Worm (Caenorhabditis elegans) whole organism, mixed stage, embryonic: ENCODE data around the gene T05A8.6.

Experiments used
- M03D4.4 ChIP-seq: sonication (generic microtip); optimal IDR thresholded peaks from 2 replicates; lab custom pipeline; 2017; ENCODE audit warnings: mild to moderate bottlenecking, missing genetic modification characterization, missing compliant biosample characterization
- bed-3 ChIP-seq: fragments of 200-800 bp; sonication (Bioruptor generic); optimal IDR thresholded peaks from 3 replicates; lab custom pipeline; 2018; ENCODE audit warnings: mild to moderate bottlenecking, missing genetic modification characterization, moderate library complexity, missing compliant biosample characterization
- ceh-39 ChIP-seq: fragments of 150-350 bp; optimal IDR thresholded peaks from 2 replicates; lab custom pipeline; 2014; ENCODE audit warnings: missing biosample characterization, missing genetic modification characterization
- ceh-43 ChIP-seq: fragments of 200-800 bp; sonication (Bioruptor generic); optimal IDR thresholded peaks from 2 replicates; lab custom pipeline; 2018; ENCODE audit warnings: mild to moderate bottlenecking, missing genetic modification characterization, moderate library complexity, missing compliant biosample characterization
- ceh-83 ChIP-seq: fragments of 200-800 bp; sonication (Bioruptor generic); optimal IDR thresholded peaks from 2 replicates; lab custom pipeline; 2018; ENCODE audit warnings: mild to moderate bottlenecking, missing genetic modification characterization, missing compliant biosample characterization
- ces-1 ChIP-seq: fragments of 150-350 bp; optimal IDR thresholded peaks from 2 replicates; lab custom pipeline; 2014; ENCODE audit warnings: missing biosample characterization, missing genetic modification reagents, missing genetic modification characterization
- cnd-1 ChIP-seq: fragments of 200-800 bp; sonication (Bioruptor generic); optimal IDR thresholded peaks from 2 replicates; lab custom pipeline; 2018; ENCODE audit warnings: mild to moderate bottlenecking, missing genetic modification characterization, missing compliant biosample characterization
- drap-1 ChIP-seq: fragments of 200-800 bp; sonication (Bioruptor generic); optimal IDR thresholded peaks from 3 replicates; lab custom pipeline; 2018; ENCODE audit warnings: mild to moderate bottlenecking, missing genetic modification characterization, missing compliant biosample characterization
- elt-1 ChIP-seq: sonication (generic microtip); optimal IDR thresholded peaks from 2 replicates; lab custom pipeline; 2017; ENCODE audit warnings: missing genetic modification characterization, mild to moderate bottlenecking, missing compliant biosample characterization, antibody characterized with exemption, moderate library complexity, borderline replicate concordance; ENCODE audit not compliant: insufficient read depth
- elt-3 ChIP-seq: fragments of 150-350 bp; optimal IDR thresholded peaks from 2 replicates; lab custom pipeline; 2014; ENCODE audit warnings: missing biosample characterization, missing genetic modification characterization
- flh-1 ChIP-seq: fragments of 200-800 bp; sonication (Bioruptor generic); optimal IDR thresholded peaks from 2 replicates; lab custom pipeline; 2018; ENCODE audit warnings: mild to moderate bottlenecking, missing genetic modification characterization, moderate library complexity, missing compliant biosample characterization
- ham-2 ChIP-seq: fragments of 200-800 bp; sonication (Bioruptor generic); optimal IDR thresholded peaks from 2 replicates; lab custom pipeline; 2018; ENCODE audit warnings: mild to moderate bottlenecking, missing genetic modification characterization, missing compliant biosample characterization
- hlh-1 ChIP-seq: fragments of 150-350 bp; optimal IDR thresholded peaks from 2 replicates; lab custom pipeline; 2014; ENCODE audit warnings: missing biosample characterization, missing genetic modification reagents, missing genetic modification characterization
- lin-13 ChIP-seq: fragments of 150-350 bp; optimal IDR thresholded peaks from 2 replicates; lab custom pipeline; 2014; ENCODE audit warnings: missing biosample characterization, missing genetic modification characterization
- lsy-2 ChIP-seq: fragments of 150-350 bp; optimal IDR thresholded peaks from 2 replicates; lab custom pipeline; 2014; ENCODE audit warnings: missing biosample characterization, missing genetic modification characterization
- mab-5 ChIP-seq: fragments of 150-350 bp; optimal IDR thresholded peaks from 2 replicates; lab custom pipeline; 2014; ENCODE audit warnings: missing biosample characterization, missing genetic modification characterization
- mep-1 ChIP-seq: fragments of 150-350 bp; optimal IDR thresholded peaks from 2 replicates; lab custom pipeline; 2017; ENCODE audit warnings: missing biosample characterization, missing genetic modification reagents, missing genetic modification characterization, inconsistent platforms
- mls-2 ChIP-seq: sonication (generic microtip); optimal IDR thresholded peaks from 2 replicates; lab custom pipeline; 2016; ENCODE audit warnings: mild to moderate bottlenecking, missing genetic modification characterization, moderate library complexity, missing compliant biosample characterization
- nhr-12 ChIP-seq: fragments of 150-350 bp; optimal IDR thresholded peaks from 2 replicates; lab custom pipeline; 2014; ENCODE audit warnings: missing biosample characterization, missing genetic modification characterization
- nhr-2 ChIP-seq: fragments of 150-350 bp; optimal IDR thresholded peaks from 2 replicates; lab custom pipeline; 2014; ENCODE audit warnings: missing biosample characterization, missing genetic modification characterization
- nhr-28 ChIP-seq: fragments of 150-350 bp; optimal IDR thresholded peaks from 2 replicates; lab custom pipeline; 2014; ENCODE audit warnings: missing biosample characterization, missing genetic modification characterization
- nhr-76 ChIP-seq: sonication (generic microtip); optimal IDR thresholded peaks from 2 replicates; lab custom pipeline; 2017; ENCODE audit warnings: missing biosample characterization, missing genetic modification characterization
- pha-4 ChIP-seq: fragments of 150-350 bp; optimal IDR thresholded peaks from 2 replicates; lab custom pipeline; 2018; ENCODE audit warnings: missing biosample characterization, missing genetic modification reagents, missing genetic modification characterization
- sem-2 ChIP-seq: fragments of 200-800 bp; sonication (Bioruptor generic); optimal IDR thresholded peaks from 2 replicates; lab custom pipeline; 2018; ENCODE audit warnings: mild to moderate bottlenecking, missing genetic modification characterization, missing compliant biosample characterization
- snpc-4 ChIP-seq: fragments of 150-350 bp; optimal IDR thresholded peaks from 2 replicates; lab custom pipeline; 2014; ENCODE audit warnings: missing biosample characterization, missing genetic modification characterization
- sptf-1 ChIP-seq: sonication (generic microtip); optimal IDR thresholded peaks from 2 replicates; lab custom pipeline; 2017; ENCODE audit warnings: mild to moderate bottlenecking, missing genetic modification characterization, moderate library complexity, missing compliant biosample characterization
- tbx-8 ChIP-seq: fragments of 200-800 bp; sonication (Bioruptor generic); optimal IDR thresholded peaks from 2 replicates; lab custom pipeline; 2018; ENCODE audit warnings: mild to moderate bottlenecking, missing genetic modification characterization, moderate library complexity, missing compliant biosample characterization
- unc-120 ChIP-seq: sonication (generic microtip); optimal IDR thresholded peaks from 2 replicates; lab custom pipeline; 2017; ENCODE audit warnings: missing genetic modification characterization, missing compliant biosample characterization; ENCODE audit not compliant: poor library complexity, severe bottlenecking
- unc-39 ChIP-seq: fragments of 150-350 bp; optimal IDR thresholded peaks from 2 replicates; lab custom pipeline; 2014; ENCODE audit warnings: missing biosample characterization, missing genetic modification characterization
- zip-8 ChIP-seq: fragments of 150-350 bp; optimal IDR thresholded peaks from 2 replicates; lab custom pipeline; 2014; ENCODE audit warnings: missing biosample characterization, missing genetic modification characterization
- ztf-11 ChIP-seq: fragments of 150-350 bp; optimal IDR thresholded peaks from 2 replicates; lab custom pipeline; 2014; ENCODE audit warnings: missing biosample characterization, missing genetic modification characterization

Gene T05A8.6

DNA sequence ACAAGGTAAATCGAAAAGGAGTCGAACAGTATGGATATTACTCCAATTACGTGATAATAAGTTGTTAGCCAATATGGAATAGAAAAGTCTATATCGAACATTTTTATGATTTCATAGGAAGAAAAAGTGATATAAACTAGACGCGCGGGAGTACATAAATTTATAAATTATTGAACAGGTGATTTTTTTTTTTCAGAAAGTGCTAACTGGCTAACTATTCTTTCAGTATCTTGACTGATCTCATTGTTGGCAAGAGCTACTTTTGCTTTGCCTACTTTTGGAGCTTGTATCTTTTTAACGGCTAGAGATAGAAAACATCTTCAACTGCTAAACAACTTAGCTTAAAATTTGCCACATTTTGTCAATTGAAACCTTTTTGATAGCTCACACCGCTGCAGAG lies 36.8 kb downstream of the T05A8.6 start, which contains the start of gene sri-60:
Gene sri-60 (minus strand): TSS at position 101 of the 400 bp plus-strand sequence.
- TF ChIP-seq drap-1 (no peak), mls-2 (no peak), bed-3 (GFP tag; lab: Kevin White, UChicago) (no peak), nhr-76 (no peak), snpc-4 (tag; lab: Kevin White, UChicago) (no peak), zip-8 (tag; lab: Kevin White, UChicago) (no peak), unc-120 (tag; lab: Kevin White, UChicago) (no peak), ham-2 (no peak), ceh-39 (no peak), flh-1 (GFP tag; lab: Kevin White, UChicago) (no peak), sptf-1 (tag; lab: Kevin White, UChicago) (no peak), ceh-83 (no peak), lsy-2 (tag; lab: Kevin White, UChicago) (no peak), mep-1 (no peak), sem-2 (no peak), elt-1 (tag; lab: Kevin White, UChicago) (no peak), M03D4.4 (tag; lab: Kevin White, UChicago) (no peak), nhr-2 (tag; lab: Kevin White, UChicago) (no peak)

DNA sequence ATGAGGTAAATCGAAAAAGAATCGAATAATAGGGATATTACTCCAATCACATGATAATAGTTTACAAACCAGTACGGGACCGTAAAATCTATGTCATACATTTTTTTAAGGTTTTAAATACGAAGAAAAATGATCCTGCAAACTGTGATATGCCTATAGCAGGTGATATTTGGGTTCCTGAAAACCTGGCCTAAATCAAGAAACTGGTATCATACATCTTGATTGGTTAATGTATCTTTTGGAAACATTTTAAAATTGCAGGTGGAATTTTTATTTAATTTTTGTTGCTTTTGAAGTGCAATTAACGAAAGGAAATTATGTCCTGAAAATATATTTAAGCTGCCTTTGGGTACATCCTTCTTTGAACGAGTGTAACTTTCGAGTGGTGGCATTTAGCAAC lies 39.3 kb downstream of the T05A8.6 start, which contains the start of gene sri-61:
Gene sri-61 (minus strand): TSS at position 101 of the 400 bp plus-strand sequence.
- TF ChIP-seq nhr-28 (tag; lab: Kevin White, UChicago) (no peak), mep-1 (no peak), lin-13 (no peak), elt-3 (tag; lab: Kevin White, UChicago) (no peak), M03D4.4 (tag; lab: Kevin White, UChicago) (no peak), nhr-76 (no peak), drap-1 (no peak), lsy-2 (tag; lab: Kevin White, UChicago) (no peak), unc-120 (tag; lab: Kevin White, UChicago) (no peak), sem-2 (no peak), ztf-11 (tag; lab: Kevin White, UChicago) (no peak), ceh-83 (no peak), ham-2 (no peak)

DNA sequence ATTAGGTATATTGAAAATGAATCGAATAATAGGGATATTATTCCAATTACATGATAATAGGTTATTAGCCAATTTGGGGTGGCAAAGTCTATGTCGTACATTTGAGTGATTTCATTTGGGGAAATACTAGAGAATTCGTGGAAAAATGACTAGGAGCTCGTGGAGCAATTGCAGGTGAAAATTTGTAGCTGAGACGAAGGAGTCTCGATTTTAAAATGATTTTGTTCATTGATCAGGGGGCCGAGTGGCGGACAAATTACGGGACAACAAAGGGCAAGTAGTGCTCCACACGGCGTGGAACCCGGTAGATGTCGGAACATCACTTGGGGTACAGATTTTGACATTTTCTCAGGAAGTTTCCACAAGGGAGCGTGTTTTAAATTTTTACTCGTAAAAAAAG lies 41.1 kb downstream of the T05A8.6 start, which contains the start of gene sri-62:
Gene sri-62 (minus strand): TSS at position 101 of the 400 bp plus-strand sequence.
- TF ChIP-seq snpc-4 (tag; lab: Kevin White, UChicago) (no peak), flh-1 (GFP tag; lab: Kevin White, UChicago) (no peak), mab-5 (no peak), unc-39 (tag; lab: Kevin White, UChicago) (no peak), sem-2 (no peak), lin-13 (no peak), nhr-12 (tag; lab: Kevin White, UChicago) (no peak), cnd-1 (no peak), pha-4 (tag; lab: Kevin White, UChicago) (no peak), ztf-11 (tag; lab: Kevin White, UChicago) (no peak), ham-2 (no peak), hlh-1 (tag; lab: Kevin White, UChicago) (no peak), ceh-43 (GFP tag; lab: Kevin White, UChicago) (no peak), nhr-28 (tag; lab: Kevin White, UChicago) (no peak), M03D4.4 (tag; lab: Kevin White, UChicago) (no peak), nhr-2 (tag; lab: Kevin White, UChicago) (no peak), bed-3 (GFP tag; lab: Kevin White, UChicago) (no peak), mls-2 (no peak), nhr-76 (no peak)

DNA sequence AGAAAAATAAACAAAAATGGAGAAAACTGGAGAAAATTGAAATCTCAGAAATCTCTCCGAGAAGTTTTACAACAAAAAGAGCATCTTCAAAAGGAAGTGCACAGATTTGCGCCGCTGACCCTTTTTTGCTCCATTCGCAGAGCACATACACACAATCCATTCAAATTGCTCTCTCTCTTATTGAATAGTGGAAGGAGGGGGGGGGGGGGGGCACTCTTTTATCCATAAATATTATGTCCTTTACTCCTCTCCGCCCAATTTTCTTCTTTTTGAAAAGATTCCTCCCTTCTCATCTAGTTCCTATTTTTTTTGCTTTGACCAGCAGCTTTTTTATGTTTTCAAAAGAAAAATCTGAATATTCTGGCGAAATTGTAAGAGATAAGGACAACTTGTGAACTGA lies 44.4 kb downstream of the T05A8.6 start:
- TF ChIP-seq ces-1 (GFP tag; lab: Kevin White, UChicago): peak; percentile 18
- no peak for TF ChIP-seq nhr-76

DNA sequence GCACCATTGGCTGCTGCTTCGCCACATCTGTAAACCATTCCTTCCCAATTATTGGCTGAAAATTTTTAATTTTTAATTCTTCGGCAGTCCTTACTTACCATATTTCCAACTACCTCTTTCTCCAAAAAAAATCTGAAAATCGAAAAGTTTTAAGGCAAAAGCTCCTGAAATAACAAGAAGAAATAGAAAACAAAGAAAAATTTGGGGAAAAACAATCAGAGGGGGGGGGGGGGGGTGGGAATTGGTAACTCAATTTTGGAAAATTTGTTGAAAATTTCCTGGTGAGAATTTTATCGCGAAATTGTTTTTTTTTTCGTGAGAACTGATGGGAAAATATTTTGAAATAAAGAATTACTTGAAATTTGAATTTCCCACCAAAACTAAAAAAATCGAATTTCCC lies 47.0 kb downstream of the T05A8.6 start, which contains the start of gene set-11:
Gene set-11 (minus strand): TSS at position 101 of the 400 bp plus-strand sequence.
- TF ChIP-seq nhr-2 (tag; lab: Kevin White, UChicago) (no peak), hlh-1 (tag; lab: Kevin White, UChicago) (no peak), tbx-8 (no peak), mep-1 (no peak), zip-8 (tag; lab: Kevin White, UChicago) (no peak), nhr-76 (no peak), sptf-1 (tag; lab: Kevin White, UChicago) (no peak)
- TF ChIP-seq, all 35 proteins: peak for 0
